Fruit fly (Drosophila melanogaster): ENCODE data around the gene CG9458.

The CG9458 gene

dm6 chr3R:9774147-9774546 lies 45.5 kb downstream of the CG9458 start, which contains the start of gene Whamy (continued):
- TF ChIP-seq exex (tag; optimal IDR thresholded peaks at IDR 0.05): peak; percentile 74
- TF ChIP-seq z (GFP tag; IDR thresholded peaks at IDR 0.05): no peak
- peak; percentile 76 for TF ChIP-seq CG34376 (GFP tag; optimal IDR thresholded peaks at IDR 0.05)
- TF ChIP-seq Med (GFP tag): peak; percentile 70
- TF ChIP-seq CG7963 (GFP tag; IDR thresholded peaks at IDR 0.05; ENCODE audit: partially characterized antibody): no peak
- no peak for TF ChIP-seq stc (GFP tag; IDR thresholded peaks at IDR 0.05)
- peak; percentile 11 for TF ChIP-seq CG12769 (tag; optimal IDR thresholded peaks at IDR 0.05)
- TF ChIP-seq Deaf1 (tag; optimal IDR thresholded peaks at IDR 0.05): peak; percentile 82
- TF ChIP-seq ftz-f1 (GFP tag; optimal IDR thresholded peaks at IDR 0.05): peak; percentile 49
- TF ChIP-seq Vsx1 (GFP tag; optimal IDR thresholded peaks at IDR 0.05): peak; percentile 25
- TF ChIP-seq Pdp1 (GFP tag; optimal IDR thresholded peaks at IDR 0.05): peak in 1 of 2 experiments; percentile 9
- TF ChIP-seq CG3281 (GFP tag; optimal IDR thresholded peaks at IDR 0.05): no peak
- peak; percentile 77 for TF ChIP-seq mirr (GFP tag; optimal IDR thresholded peaks at IDR 0.05)
- TF ChIP-seq CG18599 (GFP tag; optimal IDR thresholded peaks at IDR 0.05): peak; percentile 36

- TF ChIP-seq hb (GFP tag; IDR thresholded peaks at IDR 0.05; ENCODE audit: partially characterized antibody) (no peak), CG4424 (GFP tag; optimal IDR thresholded peaks at IDR 0.05) (peak; percentile 91), crp (GFP tag; optimal IDR thresholded peaks at IDR 0.05) (peak in 1 of 2 experiments; percentile 38), Bteb2 (GFP tag; optimal IDR thresholded peaks at IDR 0.05) (peak; percentile 93), Antp (GFP tag; optimal IDR thresholded peaks at IDR 0.05) (peak; percentile 89), Jarid2 (GFP tag; optimal IDR thresholded peaks at IDR 0.05) (peak; percentile 62), CG2202 (tag; optimal IDR thresholded peaks at IDR 0.05) (peak; percentile 76), dati (GFP tag; IDR thresholded peaks at IDR 0.05) (peak; percentile 81), gt (GFP tag; IDR thresholded peaks at IDR 0.05) (peak; percentile 47), CG11093 (GFP tag; IDR thresholded peaks at IDR 0.05) (peak; percentile 88), tin (GFP tag; optimal IDR thresholded peaks at IDR 0.05) (peak; percentile 88), CG42726 (GFP tag; IDR thresholded peaks at IDR 0.05; ENCODE audit: partially characterized antibody) (no peak), CG8290 (GFP tag; optimal IDR thresholded peaks at IDR 0.05) (peak; percentile 81), CG8290 (tag; optimal IDR thresholded peaks at IDR 0.05) (peak in 1 of 2 experiments; percentile 79), bbx (GFP tag; IDR thresholded peaks at IDR 0.05; ENCODE audit: partially characterized antibody) (no peak), sisA (GFP tag; IDR thresholded peaks at IDR 0.05) (peak; percentile 93), luna (GFP tag; optimal IDR thresholded peaks at IDR 0.05) (peak; percentile 72), Poxn (GFP tag; IDR thresholded peaks at IDR 0.05) (peak; percentile 73), CG16815 (GFP tag; optimal IDR thresholded peaks at IDR 0.05) (peak; percentile 87), CG12659 (GFP tag; optimal IDR thresholded peaks at IDR 0.05) (peak; percentile 93), mirr (GFP tag; optimal IDR thresholded peaks at IDR 0.05) (peak; percentile 88), ATbp (GFP tag; optimal IDR thresholded peaks at IDR 0.05) (peak; percentile 88), CG17361 (GFP tag; IDR thresholded peaks at IDR 0.05) (peak; percentile 93), fd3F (GFP tag; optimal IDR thresholded peaks at IDR 0.05) (peak; percentile 89), Dbx (GFP tag; IDR thresholded peaks at IDR 0.05) (peak; percentile 91), YL-1 (GFP tag; optimal IDR thresholded peaks at IDR 0.05) (peak; percentile 63), CG6254 (GFP tag; optimal IDR thresholded peaks at IDR 0.05) (peak; percentile 72), CG7745 (tag; optimal IDR thresholded peaks at IDR 0.05) (peak; percentile 58), ara (GFP tag; IDR thresholded peaks at IDR 0.05) (peak; percentile 91), crol (GFP tag; IDR thresholded peaks at IDR 0.05) (0 out of 2 replicates have a peak, but pooled peaks have one; percentile 6), Sin3A (optimal IDR thresholded peaks at IDR 0.05) (no peak), ftz-f1 (GFP tag; optimal IDR thresholded peaks at IDR 0.05) (peak; percentile 29), Asciz (GFP tag; optimal IDR thresholded peaks at IDR 0.05) (peak; percentile 81), fd96Cb (tag; optimal IDR thresholded peaks at IDR 0.05) (peak; percentile 92), Sox102F (GFP tag; optimal IDR thresholded peaks at IDR 0.05) (peak; percentile 93), CG10267 (tag; optimal IDR thresholded peaks at IDR 0.05) (peak; percentile 89)
Observed at dm6 chr3R:9771519-9771972, 48.1 kb downstream of the CG9458 start, which contains the start of gene CG9471. Gene CG9471, minus strand, starts transcription at chr3R:9771542.
